Worm (Caenorhabditis elegans) whole organism, young adult: ENCODE data around the gene srw-69.
A peak's percentile ranks its signal among the peaks of the same experiment; 100 is the strongest.

ENCODE experiments used
- F10E7.11 ChIP-seq: sonication (generic microtip); optimal IDR thresholded peaks from 2 replicates; lab custom pipeline; 2017; ENCODE audit warnings: mild to moderate bottlenecking, missing genetic modification characterization, moderate library complexity, missing compliant biosample characterization
- F37B4.10 ChIP-seq: fragments of 200-800 bp; sonication (Bioruptor generic); IDR thresholded peaks from 2 replicates; pipeline ENCODE4 v1.3.6; 2022; ENCODE audit warnings: missing genetic modification characterization, missing compliant biosample characterization
- F39B2.1 ChIP-seq: fragments of 200-800 bp; sonication (Bioruptor generic); IDR thresholded peaks from 2 replicates; pipeline ENCODE4 v1.3.6; 2022; ENCODE audit warnings: missing genetic modification reagents, missing genetic modification characterization, missing compliant biosample characterization
- F52B5.7 ChIP-seq: sonication (generic microtip); optimal IDR thresholded peaks from 2 replicates; lab custom pipeline; 2016; ENCODE audit warnings: mild to moderate bottlenecking, missing genetic modification characterization, missing compliant biosample characterization
- F57A8.1 ChIP-seq: fragments of 200-800 bp; sonication (Bioruptor generic); optimal IDR thresholded peaks from 2 replicates; lab custom pipeline; 2018; ENCODE audit warnings: mild to moderate bottlenecking, missing genetic modification characterization, moderate library complexity, missing compliant biosample characterization
- K11D2.4 ChIP-seq: fragments of 200-800 bp; sonication (Bioruptor generic); IDR thresholded peaks from 2 replicates; pipeline ENCODE4 v1.3.6; 2022; ENCODE audit warnings: missing genetic modification reagents, missing genetic modification characterization, missing compliant biosample characterization
- Y67H2A.10 ChIP-seq: fragments of 200-800 bp; sonication (Bioruptor generic); conservative IDR thresholded peaks from 2 replicates; pipeline ENCODE4 v1.3.6; 2022; ENCODE audit warnings: missing genetic modification reagents, missing genetic modification characterization, missing compliant biosample characterization
- aptf-3 ChIP-seq: fragments of 200-800 bp; sonication (Bioruptor generic); IDR thresholded peaks from 2 replicates; pipeline ENCODE4 v1.3.6; 2022; ENCODE audit warnings: missing genetic modification characterization, missing compliant biosample characterization
- attf-3 ChIP-seq: fragments of 200-800 bp; sonication (Bioruptor generic); conservative IDR thresholded peaks from 2 replicates; pipeline ENCODE4 v1.3.6; 2022; ENCODE audit warnings: missing genetic modification reagents, missing genetic modification characterization, missing compliant biosample characterization
- attf-6 ChIP-seq: fragments of 200-800 bp; sonication (Bioruptor generic); IDR thresholded peaks from 2 replicates; pipeline ENCODE4 v1.3.6; 2022; ENCODE audit warnings: missing genetic modification reagents, missing genetic modification characterization, missing compliant biosample characterization
- bed-1 ChIP-seq: fragments of 200-800 bp; sonication (Bioruptor generic); IDR thresholded peaks from 2 replicates; pipeline ENCODE4 v1.3.6; 2022; ENCODE audit warnings: missing genetic modification reagents, missing genetic modification characterization, missing compliant biosample characterization
- bed-2 ChIP-seq: fragments of 200-800 bp; sonication (Bioruptor generic); IDR thresholded peaks from 2 replicates; pipeline ENCODE4 v1.3.6; 2022; ENCODE audit warnings: missing genetic modification reagents, missing genetic modification characterization, missing compliant biosample characterization
- cebp-1 ChIP-seq, 2 experiments: fragments of 200-800 bp in 1 of 2; sonication (Bioruptor generic) in 1 of 2; sonication (generic microtip) in 1 of 2; IDR thresholded peaks in 1 of 2; optimal IDR thresholded peaks in 1 of 2; 2 replicates each; pipeline versions ENCODE4 v1.3.6 to Lab custom; 2017 to 2022; ENCODE audit warnings: missing compliant biosample characterization in 2 of 2, missing genetic modification characterization in 2 of 2, mild to moderate bottlenecking in 1 of 2, missing genetic modification reagents in 1 of 2, moderate library complexity in 1 of 2
- ceh-58 ChIP-seq: fragments of 200-800 bp; sonication (Bioruptor generic); IDR thresholded peaks from 2 replicates; pipeline ENCODE4 v1.3.6; 2022; ENCODE audit warnings: missing genetic modification characterization, missing compliant biosample characterization
- ceh-79 ChIP-seq: sonication (generic microtip); optimal IDR thresholded peaks from 2 replicates; lab custom pipeline; 2017; ENCODE audit warnings: mild to moderate bottlenecking, missing genetic modification characterization, missing compliant biosample characterization
- egl-18 ChIP-seq: fragments of 200-800 bp; sonication (Bioruptor generic); IDR thresholded peaks from 2 replicates; pipeline ENCODE4 v1.3.6; 2022; ENCODE audit warnings: missing genetic modification reagents, missing genetic modification characterization, missing compliant biosample characterization
- egrh-3 ChIP-seq: fragments of 200-800 bp; sonication (Bioruptor generic); IDR thresholded peaks from 2 replicates; pipeline ENCODE4 v1.3.6; 2022; ENCODE audit warnings: missing genetic modification reagents, missing genetic modification characterization, missing compliant biosample characterization
- ekl-4 ChIP-seq: fragments of 200-800 bp; sonication (Bioruptor generic); IDR thresholded peaks from 2 replicates; pipeline ENCODE4 v1.3.6; 2022; ENCODE audit warnings: missing genetic modification reagents, missing genetic modification characterization, missing compliant biosample characterization
- gei-17 ChIP-seq: fragments of 200-800 bp; sonication (Bioruptor generic); optimal IDR thresholded peaks from 2 replicates; lab custom pipeline; 2018; ENCODE audit warnings: mild to moderate bottlenecking, missing genetic modification characterization, missing compliant biosample characterization
- madf-3 ChIP-seq: fragments of 200-800 bp; sonication (Bioruptor generic); IDR thresholded peaks from 2 replicates; pipeline ENCODE4 v1.3.6; 2022; ENCODE audit warnings: missing genetic modification reagents, missing genetic modification characterization, missing compliant biosample characterization
- mcd-1 ChIP-seq: fragments of 200-800 bp; sonication (Bioruptor generic); IDR thresholded peaks from 2 replicates; pipeline ENCODE4 v1.3.6; 2022; ENCODE audit warnings: missing genetic modification reagents, missing genetic modification characterization, missing compliant biosample characterization
- mxl-1 ChIP-seq: sonication (generic microtip); optimal IDR thresholded peaks from 2 replicates; lab custom pipeline; 2016; ENCODE audit warnings: missing genetic modification characterization, missing compliant biosample characterization
- nhr-120 ChIP-seq: fragments of 200-800 bp; sonication (Bioruptor generic); IDR thresholded peaks from 2 replicates; pipeline ENCODE4 v1.3.6; 2022; ENCODE audit warnings: missing genetic modification characterization, missing compliant biosample characterization
- pbrm-1 ChIP-seq: fragments of 200-800 bp; sonication (Bioruptor generic); IDR thresholded peaks from 2 replicates; pipeline ENCODE4 v1.3.6; 2022; ENCODE audit warnings: missing genetic modification reagents, missing genetic modification characterization, missing compliant biosample characterization
- sdz-38 ChIP-seq: sonication (generic microtip); optimal IDR thresholded peaks from 2 replicates; lab custom pipeline; 2016; ENCODE audit warnings: missing genotype, missing genetic modification characterization, missing compliant biosample characterization
- sea-2 ChIP-seq: fragments of 200-800 bp; sonication (Bioruptor generic); IDR thresholded peaks from 2 replicates; pipeline ENCODE4 v1.3.6; 2022; ENCODE audit warnings: missing genetic modification characterization, missing compliant biosample characterization
- sptf-2 ChIP-seq: fragments of 200-800 bp; sonication (Bioruptor generic); optimal IDR thresholded peaks from 2 replicates; lab custom pipeline; 2018; ENCODE audit warnings: mild to moderate bottlenecking, missing genetic modification characterization, missing compliant biosample characterization
- zim-3 ChIP-seq: sonication (generic microtip); optimal IDR thresholded peaks from 2 replicates; lab custom pipeline; 2017; ENCODE audit warnings: mild to moderate bottlenecking, missing genetic modification characterization, moderate library complexity, missing compliant biosample characterization
- ztf-18 ChIP-seq: sonication (generic microtip); optimal IDR thresholded peaks from 2 replicates; lab custom pipeline; 2016; ENCODE audit warnings: missing genotype, mild to moderate bottlenecking, missing genetic modification characterization, missing compliant biosample characterization
- ztf-25 ChIP-seq: fragments of 200-800 bp; sonication (Bioruptor generic); IDR thresholded peaks from 2 replicates; pipeline ENCODE4 v1.3.6; 2022; ENCODE audit warnings: missing genetic modification reagents, missing genetic modification characterization, missing compliant biosample characterization
- ztf-28 ChIP-seq: fragments of 200-800 bp; sonication (Bioruptor generic); IDR thresholded peaks from 2 replicates; pipeline ENCODE4 v1.3.6; 2022; ENCODE audit warnings: missing genetic modification reagents, missing genetic modification characterization, missing compliant biosample characterization
- ztf-6 ChIP-seq: fragments of 200-800 bp; sonication (Bioruptor generic); IDR thresholded peaks from 2 replicates; pipeline ENCODE4 v1.3.6; 2022; ENCODE audit warnings: missing genetic modification reagents, missing genetic modification characterization, missing compliant biosample characterization

srw-69 gene

DNA sequence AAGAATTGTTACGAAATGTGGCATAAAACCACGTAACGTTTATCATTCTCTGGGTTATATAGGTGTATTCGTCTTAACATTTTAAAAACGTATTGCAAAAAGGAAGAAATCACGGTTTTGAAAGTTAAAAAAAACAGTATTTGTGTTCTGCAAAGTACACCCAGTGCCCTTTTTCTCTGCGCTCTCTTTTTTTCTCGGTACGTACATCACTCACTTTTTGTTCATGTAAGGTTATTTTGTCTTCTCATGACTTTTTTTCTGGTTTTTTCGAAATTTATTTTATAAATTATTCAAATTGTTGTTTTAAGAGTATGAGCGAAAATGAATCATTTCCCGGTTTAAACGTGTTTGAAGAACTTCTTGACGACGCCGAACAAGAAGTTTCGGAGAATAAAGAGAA lies 18.2 kb upstream of the srw-69 start, which contains the start of gene F25E5.5:
Gene F25E5.5 (plus strand): TSS at position 301 of the 400 bp plus-strand sequence.
- no peak for TF ChIP-seq cebp-1 (GFP tag; IDR thresholded peaks at IDR 0.05; lab: Robert Waterston, UW)
- TF ChIP-seq cebp-1 (tag; optimal IDR thresholded peaks at IDR 0.05; lab: Kevin White, UChicago), result peak; percentile 4
- TF ChIP-seq sdz-38 (tag; lab: Kevin White, UChicago), result no peak

DNA sequence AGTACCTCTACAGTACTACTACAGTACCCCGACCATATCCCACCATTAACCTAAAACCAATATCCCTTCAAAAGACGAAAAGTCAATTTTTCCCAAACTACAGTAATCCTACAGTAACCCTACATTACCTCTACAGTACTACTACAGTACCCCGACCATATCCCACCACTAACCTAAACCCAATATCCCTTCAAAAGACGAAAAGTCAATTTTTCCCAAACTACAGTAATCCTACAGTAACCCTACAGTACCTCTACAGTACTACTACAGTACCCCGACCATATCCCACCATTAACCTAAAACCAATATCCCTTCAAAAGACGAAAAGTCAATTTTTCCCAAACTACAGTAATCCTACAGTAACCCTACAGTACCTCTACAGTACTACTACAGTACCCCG lies 15.6 kb upstream of the srw-69 start, which contains the start of gene nhr-141:
Gene nhr-141 (plus strand): TSS at position 331 of the 400 bp plus-strand sequence.
- TF ChIP-seq egrh-3 (GFP tag; lab: Robert Waterston, UW) (peak; percentile 55), madf-3 (GFP tag; lab: Robert Waterston, UW) (peak; percentile 65; the same call in 1 of the 2 replicates)

DNA sequence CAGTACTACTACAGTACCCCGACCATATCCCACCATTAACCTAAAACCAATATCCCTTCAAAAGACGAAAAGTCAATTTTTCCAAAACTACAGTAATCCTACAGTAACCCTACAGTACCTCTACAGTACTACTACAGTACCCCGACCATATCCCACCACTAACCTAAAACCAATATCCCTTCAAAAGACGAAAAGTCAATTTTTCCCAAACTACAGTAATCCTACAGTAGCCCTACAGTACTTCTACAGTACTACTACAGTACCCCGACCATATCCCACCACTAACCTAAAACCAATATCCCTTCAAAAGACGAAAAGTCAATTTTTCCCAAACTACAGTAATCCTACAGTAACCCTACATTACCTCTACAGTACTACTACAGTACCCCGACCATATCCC lies 14.7 kb upstream of the srw-69 start:
- 0 out of 2 replicates have a peak, but pooled peaks have one; percentile 43 for TF ChIP-seq ztf-28 (GFP tag; lab: Robert Waterston, UW)
- 0 out of 2 replicates have a peak, but pooled peaks have one; percentile 34 for TF ChIP-seq pbrm-1
- TF ChIP-seq attf-3, result peak; percentile 62
- TF ChIP-seq F37B4.10 (GFP tag; lab: Robert Waterston, UW), result peak; percentile 94; the same call in 1 of the 2 replicates
- TF ChIP-seq egl-18 (GFP tag; lab: Robert Waterston, UW), result 0 out of 2 replicates have a peak, but pooled peaks have one; percentile 53
- TF ChIP-seq sea-2 (GFP tag; lab: Robert Waterston, UW), result 0 out of 2 replicates have a peak, but pooled peaks have one; percentile 33
- peak; percentile 19; the same call in 1 of the 2 replicates for TF ChIP-seq Y67H2A.10 (GFP tag; lab: Robert Waterston, UW)
- TF ChIP-seq ekl-4, result peak; percentile 21; the same call in 1 of the 2 replicates
- peak; percentile 88 for TF ChIP-seq egrh-3 (GFP tag; lab: Robert Waterston, UW)
- 0 out of 2 replicates have a peak, but pooled peaks have one; percentile 35 for TF ChIP-seq ztf-6
- peak; percentile 9; the same call in 1 of the 2 replicates for TF ChIP-seq bed-2 (GFP tag; lab: Robert Waterston, UW)
- TF ChIP-seq F39B2.1 (GFP tag; lab: Robert Waterston, UW), result 0 out of 2 replicates have a peak, but pooled peaks have one; percentile 51
- 0 out of 2 replicates have a peak, but pooled peaks have one; percentile 20 for TF ChIP-seq bed-1 (GFP tag; lab: Robert Waterston, UW)
- TF ChIP-seq ztf-25 (GFP tag; lab: Robert Waterston, UW), result 0 out of 2 replicates have a peak, but pooled peaks have one; percentile 75

DNA sequence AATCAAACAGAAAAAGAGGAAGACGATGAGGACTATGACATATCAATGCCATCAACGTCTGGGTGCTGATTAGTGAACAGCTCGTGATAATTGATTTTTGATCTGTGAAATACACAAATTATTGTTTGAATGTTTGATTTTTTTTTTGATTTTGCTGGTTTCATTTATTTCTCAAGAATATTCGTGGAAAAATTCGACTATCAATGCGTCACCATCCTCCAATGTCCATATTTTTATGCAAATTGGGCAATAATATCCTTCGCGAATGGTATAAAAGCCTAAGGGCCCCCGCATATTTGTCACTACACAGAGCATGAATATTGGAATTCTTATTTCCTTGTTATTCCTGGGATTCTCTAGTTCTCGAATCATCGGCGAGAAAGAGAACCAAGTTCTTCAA lies 11.0 kb upstream of the srw-69 start, which contains the start of gene try-13:
Gene try-13 (plus strand): TSS at position 301 of the 400 bp plus-strand sequence.
- TF ChIP-seq F57A8.1 (GFP tag; lab: Kevin White, UChicago), result no peak

DNA sequence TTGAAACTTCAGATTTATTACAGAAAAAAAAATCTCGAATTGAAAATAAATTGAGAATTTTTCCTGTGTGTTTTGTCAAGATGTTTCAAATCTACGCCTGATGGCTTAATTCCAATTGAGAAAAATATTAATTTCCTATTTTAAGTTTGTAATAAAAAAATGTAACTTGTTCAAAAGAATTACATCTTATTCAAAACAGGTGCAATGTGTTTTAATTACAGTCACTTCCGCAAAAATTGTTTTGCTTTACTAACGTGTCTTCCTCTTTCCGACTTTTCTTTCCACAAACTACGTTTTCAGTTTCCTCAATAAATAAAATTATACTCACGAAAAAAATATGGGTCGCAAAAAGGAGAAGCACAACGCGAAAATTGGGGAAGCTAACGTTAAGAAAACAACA lies 9.2 kb upstream of the srw-69 start, which contains the start of gene F25E5.16:
Gene F25E5.16 (plus strand): TSS at position 301 of the 400 bp plus-strand sequence.
- no peak for TF ChIP-seq ceh-58 (GFP tag; lab: Robert Waterston, UW)
- no peak for TF ChIP-seq ztf-18
- no peak for TF ChIP-seq nhr-120 (GFP tag; lab: Robert Waterston, UW)
- no peak for TF ChIP-seq ceh-79 (tag; lab: Kevin White, UChicago)
- no peak for TF ChIP-seq mxl-1 (tag; lab: Kevin White, UChicago)
- TF ChIP-seq sptf-2 (GFP tag; lab: Kevin White, UChicago), result no peak
- TF ChIP-seq attf-6 (GFP tag; lab: Robert Waterston, UW), result no peak
- TF ChIP-seq aptf-3 (GFP tag; lab: Robert Waterston, UW), result no peak

DNA sequence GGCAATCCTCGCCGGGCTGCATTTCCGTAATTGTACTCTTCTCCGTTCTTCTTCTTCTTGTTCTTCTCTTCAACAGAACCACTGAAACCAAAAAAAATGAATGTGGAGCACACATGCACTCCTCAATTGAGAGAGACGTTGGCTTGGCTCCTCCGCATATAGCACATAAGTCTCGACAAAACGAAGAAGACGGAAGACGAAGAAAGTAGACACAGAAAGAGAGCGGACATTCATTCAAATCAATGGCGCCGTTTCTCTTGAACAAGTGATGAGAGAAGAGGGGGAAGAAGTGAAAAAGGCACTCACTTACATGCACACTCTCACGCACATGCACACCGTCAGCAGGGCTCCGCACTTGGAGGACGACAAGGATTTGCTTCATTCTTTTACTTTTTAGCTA lies 8.8 kb upstream of the srw-69 start, which contains the start of gene F25E5.9:
Gene F25E5.9 (minus strand): TSS at position 382 of the 400 bp plus-strand sequence.
- TF ChIP-seq egrh-3 (GFP tag; lab: Robert Waterston, UW) (no peak), F10E7.11 (tag; lab: Kevin White, UChicago) (peak; percentile 63), attf-3 (no peak), K11D2.4 (0 out of 2 replicates have a peak, but pooled peaks have one; percentile 16), mcd-1 (GFP tag; lab: Robert Waterston, UW) (peak; percentile 18; the same call in 1 of the 2 replicates), gei-17 (no peak), F52B5.7 (peak; percentile 10), zim-3 (no peak)
